Fruit fly (Drosophila melanogaster) whole organism, embryonic: ENCODE results near the gene Rrp46.

ENCODE experiments used
- CG12769 ChIP-seq: fragments of 200-800 bp; sonication (Bioruptor generic); optimal IDR thresholded peaks from 2 replicates; lab custom pipeline; 2019; ENCODE audit warnings: missing biosample characterization, mild to moderate bottlenecking, missing genetic modification characterization, moderate library complexity
- CG13296 ChIP-seq: fragments of 200-800 bp; sonication (Bioruptor generic); optimal IDR thresholded peaks from 3 replicates; lab custom pipeline; 2018; ENCODE audit warnings: missing biosample characterization, mild to moderate bottlenecking, missing genetic modification characterization
- CG16813 ChIP-seq: fragments of 200-800 bp; sonication (Bioruptor generic); IDR thresholded peaks from 3 replicates; pipeline ENCODE4 v1.3.6; 2022; ENCODE audit warnings: missing biosample characterization, missing genetic modification characterization; ENCODE audit not compliant: partially characterized antibody
- CG1792 ChIP-seq: fragments of 200-800 bp; sonication (Bioruptor generic); optimal IDR thresholded peaks from 2 replicates; lab custom pipeline; 2016; ENCODE audit warnings: missing biosample characterization, missing genetic modification characterization
- CG2120 ChIP-seq: fragments of 200-800 bp; sonication (Bioruptor generic); optimal IDR thresholded peaks from 3 replicates; lab custom pipeline; 2016; ENCODE audit warnings: missing biosample characterization, missing genetic modification characterization
- CG2678 ChIP-seq: fragments of 200-800 bp; sonication (Bioruptor generic); optimal IDR thresholded peaks from 3 replicates; lab custom pipeline; 2019; ENCODE audit warnings: missing biosample characterization, mild to moderate bottlenecking, missing genetic modification characterization, moderate library complexity
- CG2875 ChIP-seq: fragments of 200-800 bp; sonication (Bioruptor generic); optimal IDR thresholded peaks from 2 replicates; lab custom pipeline; 2017; ENCODE audit warnings: missing biosample characterization, mild to moderate bottlenecking, missing genetic modification characterization, missing genetic modification reagents
- CG31441 ChIP-seq: fragments of 200-800 bp; sonication (Bioruptor generic); IDR thresholded peaks from 2 replicates; pipeline ENCODE4 v1.3.6; 2022; ENCODE audit warnings: missing biosample characterization, missing genetic modification characterization
- CG32767 ChIP-seq: fragments of 200-800 bp; sonication (Bioruptor generic); IDR thresholded peaks from 2 replicates; pipeline ENCODE4 v1.3.6; 2022; ENCODE audit warnings: missing biosample characterization, missing genetic modification characterization
- CG42726 ChIP-seq: fragments of 200-800 bp; sonication (Bioruptor generic); IDR thresholded peaks from 2 replicates; pipeline ENCODE4 v1.3.6; 2022; ENCODE audit warnings: missing biosample characterization, missing genetic modification characterization; ENCODE audit not compliant: partially characterized antibody
- CG4854 ChIP-seq: fragments of 200-800 bp; sonication (Bioruptor generic); optimal IDR thresholded peaks from 2 replicates; lab custom pipeline; 2016; ENCODE audit warnings: missing biosample characterization, missing genetic modification characterization, inconsistent platforms
- CG6272 ChIP-seq: fragments of 200-800 bp; sonication (Bioruptor generic); IDR thresholded peaks from 2 replicates; pipeline ENCODE4 v1.3.6; 2022; ENCODE audit warnings: missing biosample characterization, missing genetic modification characterization
- CG7372 ChIP-seq: fragments of 200-800 bp; sonication (Bioruptor generic); IDR thresholded peaks from 2 replicates; pipeline ENCODE4 v1.3.6; 2022; ENCODE audit warnings: missing biosample characterization, missing genetic modification characterization
- CG8765 ChIP-seq: fragments of 200-800 bp; sonication (Bioruptor generic); IDR thresholded peaks from 2 replicates; pipeline ENCODE4 v1.3.6; 2022; ENCODE audit warnings: missing biosample characterization, missing genetic modification characterization
- D19B ChIP-seq: fragments of 200-800 bp; sonication (Bioruptor generic); optimal IDR thresholded peaks from 2 replicates; lab custom pipeline; 2017; ENCODE audit warnings: missing biosample characterization, mild to moderate bottlenecking, missing genetic modification characterization
- Fer1 ChIP-seq: fragments of 200-800 bp; sonication (Bioruptor generic); optimal IDR thresholded peaks from 2 replicates; lab custom pipeline; 2017; ENCODE audit warnings: missing biosample characterization, mild to moderate bottlenecking, missing genetic modification characterization
- Fer3 ChIP-seq: fragments of 200-800 bp; sonication (Bioruptor generic); optimal IDR thresholded peaks from 2 replicates; lab custom pipeline; 2018; ENCODE audit warnings: missing biosample characterization, mild to moderate bottlenecking, missing genetic modification characterization, moderate library complexity
- Gsc ChIP-seq: fragments of 200-800 bp; sonication (Bioruptor generic); IDR thresholded peaks from 2 replicates; pipeline ENCODE4 v1.3.6; 2022; ENCODE audit warnings: missing biosample characterization, missing genetic modification characterization
- Hr39 ChIP-seq: fragments of >200 bp; optimal IDR thresholded peaks from 2 replicates; lab custom pipeline; 2017
- Hr51 ChIP-seq, 2 experiments: fragments of 200-800 bp; sonication (Bioruptor generic); optimal IDR thresholded peaks; 2 replicates in 1 of 2; 3 replicates in 1 of 2; lab custom pipeline; 2016 to 2018; ENCODE audit warnings: missing biosample characterization in 2 of 2, missing genetic modification characterization in 2 of 2, mild to moderate bottlenecking in 1 of 2, moderate library complexity in 1 of 2
- Med ChIP-seq: fragments of 200-800 bp; sonication (Bioruptor generic); peaks from one replicate; lab custom pipeline; 2016; ENCODE audit warnings: missing biosample characterization, missing genetic modification characterization, mild to moderate bottlenecking, inconsistent platforms, moderate library complexity
- Myb ChIP-seq: fragments of 200-800 bp; sonication (Bioruptor generic); optimal IDR thresholded peaks from 2 replicates; lab custom pipeline; 2016; ENCODE audit warnings: missing biosample characterization, missing genetic modification characterization
- NFAT ChIP-seq: fragments of 200-800 bp; sonication (Bioruptor generic); IDR thresholded peaks from 2 replicates; pipeline ENCODE4 v1.3.6; 2022; ENCODE audit warnings: missing biosample characterization, missing genetic modification characterization
- PHDP ChIP-seq: fragments of 200-800 bp; sonication (Bioruptor generic); optimal IDR thresholded peaks from 3 replicates; lab custom pipeline; 2018; ENCODE audit warnings: missing biosample characterization, mild to moderate bottlenecking, missing genetic modification characterization, moderate library complexity
- Rfx ChIP-seq: fragments of 200-800 bp; sonication (Bioruptor generic); IDR thresholded peaks from 2 replicates; pipeline ENCODE4 v1.3.6; 2022; ENCODE audit warnings: missing biosample characterization, missing genetic modification characterization
- Xbp1 ChIP-seq: fragments of 200-800 bp; sonication (Bioruptor generic); optimal IDR thresholded peaks from 3 replicates; lab custom pipeline; 2016; ENCODE audit warnings: missing biosample characterization, mild to moderate bottlenecking, missing genetic modification characterization
- ac ChIP-seq: fragments of 200-800 bp; sonication (Bioruptor generic); optimal IDR thresholded peaks from 3 replicates; lab custom pipeline; 2017; ENCODE audit warnings: missing biosample characterization, mild to moderate bottlenecking, missing genetic modification characterization
- ato ChIP-seq: fragments of 200-800 bp; sonication (Bioruptor generic); IDR thresholded peaks from 2 replicates; pipeline ENCODE4 v1.3.6; 2022; ENCODE audit warnings: missing biosample characterization, missing genetic modification characterization; ENCODE audit not compliant: partially characterized antibody
- cato ChIP-seq: fragments of 200-800 bp; sonication (Bioruptor generic); optimal IDR thresholded peaks from 2 replicates; lab custom pipeline; 2016; ENCODE audit warnings: missing biosample characterization, missing genetic modification characterization, borderline replicate concordance
- chinmo ChIP-seq: fragments of 200-800 bp; sonication (Bioruptor generic); IDR thresholded peaks from 4 replicates; pipeline ENCODE4 v1.3.6; 2022; ENCODE audit warnings: missing biosample characterization, missing genetic modification characterization; ENCODE audit not compliant: partially characterized antibody
- cwo ChIP-seq: fragments of 200-800 bp; sonication (Bioruptor generic); optimal IDR thresholded peaks from 3 replicates; lab custom pipeline; 2017; ENCODE audit warnings: missing biosample characterization, missing genetic modification characterization, mild to moderate bottlenecking, moderate library complexity, missing genetic modification reagents
- dan ChIP-seq: fragments of 200-800 bp; sonication (Bioruptor generic); IDR thresholded peaks from 2 replicates; pipeline ENCODE4 v1.3.6; 2022; ENCODE audit warnings: missing biosample characterization, missing genetic modification characterization
- danr ChIP-seq: fragments of 200-800 bp; sonication (Bioruptor generic); IDR thresholded peaks from 2 replicates; pipeline ENCODE4 v1.3.6; 2022; ENCODE audit warnings: missing biosample characterization, missing genetic modification characterization
- fd96Cb ChIP-seq: fragments of 200-800 bp; sonication (Bioruptor generic); optimal IDR thresholded peaks from 2 replicates; lab custom pipeline; 2018; ENCODE audit warnings: missing biosample characterization, mild to moderate bottlenecking, missing genetic modification characterization, moderate library complexity
- gcm ChIP-seq: fragments of 200-800 bp; sonication (Bioruptor generic); optimal IDR thresholded peaks from 2 replicates; lab custom pipeline; 2019; ENCODE audit warnings: missing biosample characterization, mild to moderate bottlenecking, missing genetic modification characterization, moderate library complexity
- kni ChIP-seq: fragments of 200-800 bp; sonication (Bioruptor generic); optimal IDR thresholded peaks from 3 replicates; lab custom pipeline; 2017; ENCODE audit warnings: mild to moderate bottlenecking, missing biosample characterization, missing genetic modification reagents, missing genetic modification characterization
- mirr ChIP-seq: fragments of 200-800 bp; sonication (Bioruptor generic); optimal IDR thresholded peaks from 3 replicates; lab custom pipeline; 2018; ENCODE audit warnings: missing biosample characterization, mild to moderate bottlenecking, missing genetic modification characterization
- prd ChIP-seq, 3 experiments: fragments of >200 bp in 2 of 3; fragments of 200-800 bp in 1 of 3; sonication (Bioruptor generic) in 1 of 3; optimal IDR thresholded peaks in 2 of 3; IDR thresholded peaks in 1 of 3; 2 replicates in 2 of 3; 3 replicates in 1 of 3; pipeline versions ENCODE4 v1.3.6 to Lab custom; 2017 to 2022; ENCODE audit warnings: missing biosample characterization in 1 of 3, missing genetic modification characterization in 1 of 3
- row ChIP-seq: fragments of 200-800 bp; sonication (Bioruptor generic); IDR thresholded peaks from 3 replicates; pipeline ENCODE4 v1.3.6; 2022; ENCODE audit warnings: missing biosample characterization, missing genetic modification characterization
- run ChIP-seq: fragments of 200-800 bp; sonication (Bioruptor generic); optimal IDR thresholded peaks from 3 replicates; lab custom pipeline; 2018; ENCODE audit warnings: missing biosample characterization, mild to moderate bottlenecking, missing genetic modification characterization
- sim ChIP-seq: fragments of 200-800 bp; sonication (Bioruptor generic); IDR thresholded peaks from 2 replicates; pipeline ENCODE4 v1.3.6; 2022; ENCODE audit warnings: missing biosample characterization, missing genetic modification characterization
- sna ChIP-seq: fragments of 200-800 bp; sonication (Bioruptor generic); IDR thresholded peaks from 2 replicates; pipeline ENCODE4 v1.3.6; 2022; ENCODE audit warnings: missing biosample characterization, missing genetic modification characterization; ENCODE audit not compliant: partially characterized antibody
- stc ChIP-seq: fragments of 200-800 bp; sonication (Bioruptor generic); IDR thresholded peaks from 2 replicates; pipeline ENCODE4 v1.3.6; 2022; ENCODE audit warnings: missing biosample characterization, missing genetic modification characterization
- ttk ChIP-seq: fragments of 200-800 bp; sonication (Bioruptor generic); IDR thresholded peaks from 2 replicates; pipeline ENCODE4 v2.1.2; 2022; ENCODE audit warnings: missing biosample characterization, missing genetic modification characterization

Rrp46 gene

DNA sequence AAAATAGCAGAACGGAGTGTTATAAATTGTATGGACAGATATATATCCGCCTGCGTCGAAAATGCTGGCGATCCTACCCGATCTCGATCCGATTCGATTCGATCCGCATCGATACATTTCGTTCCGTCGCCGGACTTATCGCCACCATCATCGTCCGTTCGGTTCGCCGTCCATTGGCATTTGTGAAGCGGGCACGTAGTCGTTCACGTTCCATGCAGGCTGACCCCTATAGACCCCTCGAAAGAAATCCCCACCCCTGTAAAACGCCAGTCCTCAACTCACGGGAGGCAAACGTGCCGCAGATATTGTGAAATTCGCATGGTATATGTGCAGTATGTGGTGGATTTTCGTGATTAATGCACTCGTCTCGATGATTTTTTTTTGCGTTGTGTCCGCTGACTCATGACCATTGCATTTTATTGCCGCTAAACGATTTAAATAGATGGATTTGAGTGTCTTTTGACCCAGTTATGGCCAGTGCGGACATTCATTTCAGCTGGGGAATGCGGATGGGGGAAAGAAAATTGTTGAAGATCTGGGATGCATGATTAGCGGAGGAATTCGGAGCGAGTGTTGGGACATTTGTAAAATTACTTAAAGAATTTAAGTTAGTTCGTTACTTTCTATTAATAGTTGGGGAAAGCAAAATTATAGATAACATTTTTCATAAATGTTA lies 21.1 kb upstream of the Rrp46 start (continued):
- no peak for TF ChIP-seq CG31441
- TF ChIP-seq CG6272, result no peak
- no peak for TF ChIP-seq Hr51 (GFP tag; optimal IDR thresholded peaks at IDR 0.05; lab: Kevin White, UChicago)
- no peak for TF ChIP-seq ato (GFP tag; lab: Robert Waterston, UW)
- TF ChIP-seq D19B (GFP tag; lab: Kevin White, UChicago), result no peak
- no peak for TF ChIP-seq Myb (GFP tag; lab: Kevin White, UChicago)
- no peak for TF ChIP-seq CG1792 (GFP tag; lab: Kevin White, UChicago)
- TF ChIP-seq Xbp1, result no peak
- no peak for TF ChIP-seq sim (GFP tag; lab: Robert Waterston, UW)
- TF ChIP-seq Rfx (GFP tag; lab: Robert Waterston, UW), result no peak
- peak; percentile 14 for TF ChIP-seq CG12769 (tag; lab: Kevin White, UChicago)
- no peak for TF ChIP-seq dan (GFP tag; lab: Robert Waterston, UW)
- TF ChIP-seq CG13296, result no peak
- no peak for TF ChIP-seq stc (GFP tag; lab: Robert Waterston, UW)
- no peak for TF ChIP-seq prd (optimal IDR thresholded peaks at IDR 0.05; lab: Kevin White, UChicago)
- no peak for TF ChIP-seq prd (GFP tag; IDR thresholded peaks at IDR 0.05; lab: Robert Waterston, UW)
- no peak for TF ChIP-seq fd96Cb (tag; lab: Kevin White, UChicago)
- TF ChIP-seq CG8765 (GFP tag; lab: Robert Waterston, UW), result no peak
- TF ChIP-seq danr (GFP tag; lab: Robert Waterston, UW), result no peak
- no peak for TF ChIP-seq Fer3
- TF ChIP-seq ac (GFP tag; lab: Kevin White, UChicago), result no peak
- TF ChIP-seq CG4854, result no peak
- no peak for TF ChIP-seq Hr39 (lab: Kevin White, UChicago)
- TF ChIP-seq CG16813, result no peak
- TF ChIP-seq cwo (GFP tag; lab: Kevin White, UChicago), result peak; percentile 95
- TF ChIP-seq Gsc (GFP tag; lab: Robert Waterston, UW), result no peak
- TF ChIP-seq kni (GFP tag; lab: Kevin White, UChicago), result no peak
- peak; percentile 10 for TF ChIP-seq Med (GFP tag; lab: Kevin White, UChicago)
- no peak for TF ChIP-seq Fer1
- no peak for TF ChIP-seq CG2678 (tag; lab: Kevin White, UChicago)
- TF ChIP-seq cato, result no peak
- no peak for TF ChIP-seq CG32767 (GFP tag; lab: Robert Waterston, UW)
- no peak for TF ChIP-seq PHDP
- TF ChIP-seq run (tag; lab: Kevin White, UChicago), result no peak
- TF ChIP-seq CG2875 (GFP tag; lab: Kevin White, UChicago), result no peak
- TF ChIP-seq sna (GFP tag; lab: Robert Waterston, UW), result no peak
- no peak for TF ChIP-seq row (GFP tag; lab: Robert Waterston, UW)
- peak; percentile 72 for TF ChIP-seq gcm (GFP tag; lab: Kevin White, UChicago)
- peak; percentile 44; the same call in 1 of the 4 replicates for TF ChIP-seq chinmo
- TF ChIP-seq mirr (GFP tag; lab: Kevin White, UChicago), result no peak
- TF ChIP-seq CG42726 (GFP tag; lab: Robert Waterston, UW), result no peak
- TF ChIP-seq CG7372, result no peak
- TF ChIP-seq CG2120 (GFP tag; lab: Kevin White, UChicago), result no peak
- TF ChIP-seq NFAT, result no peak
- TF ChIP-seq ttk (GFP tag; lab: Robert Waterston, UW), result no peak
